Fruit fly (Drosophila melanogaster) whole organism, embryonic: ENCODE results near the gene CG31249.
A peak's percentile ranks its signal among the peaks of the same experiment; 100 is the strongest.

ENCODE experiments used
- Asciz ChIP-seq: fragments of 200-800 bp; sonication (Bioruptor generic); optimal IDR thresholded peaks from 2 replicates; lab custom pipeline; 2017; ENCODE audit warnings: missing biosample characterization, mild to moderate bottlenecking, missing genetic modification characterization, missing genetic modification reagents
- Awh ChIP-seq: fragments of 200-800 bp; sonication (Bioruptor generic); IDR thresholded peaks from 2 replicates; pipeline ENCODE4, ENCODE4 v1.3.6; 2022; ENCODE audit warnings: missing biosample characterization, missing genetic modification characterization
- Bdp1 ChIP-seq: fragments of 200-800 bp; sonication (Bioruptor generic); optimal IDR thresholded peaks from 3 replicates; lab custom pipeline; 2016; ENCODE audit warnings: missing biosample characterization, missing genetic modification characterization
- Bgb ChIP-seq: fragments of 200-800 bp; sonication (Bioruptor generic); IDR thresholded peaks from 2 replicates; pipeline ENCODE4 v1.3.6; 2022; ENCODE audit warnings: missing biosample characterization, missing genetic modification characterization; ENCODE audit not compliant: partially characterized antibody
- CG10147 ChIP-seq: fragments of 200-800 bp; sonication (Bioruptor generic); optimal IDR thresholded peaks from 2 replicates; lab custom pipeline; 2019; ENCODE audit warnings: missing biosample characterization, mild to moderate bottlenecking, missing genetic modification characterization, moderate library complexity
- CG13123 ChIP-seq: fragments of 200-800 bp; sonication (Bioruptor generic); optimal IDR thresholded peaks from 2 replicates; lab custom pipeline; 2016; ENCODE audit warnings: missing biosample characterization, missing genetic modification characterization
- CG14014 ChIP-seq: fragments of 200-800 bp; sonication (Bioruptor generic); IDR thresholded peaks from 2 replicates; pipeline ENCODE4 v1.3.6; 2022; ENCODE audit warnings: missing biosample characterization, missing genetic modification characterization
- CG14050 ChIP-seq: fragments of 200-800 bp; sonication (Bioruptor generic); IDR thresholded peaks from 3 replicates; pipeline ENCODE4 v1.3.6; 2022; ENCODE audit warnings: missing biosample characterization, missing genetic modification characterization
- CG16813 ChIP-seq: fragments of 200-800 bp; sonication (Bioruptor generic); IDR thresholded peaks from 3 replicates; pipeline ENCODE4 v1.3.6; 2022; ENCODE audit warnings: missing biosample characterization, missing genetic modification characterization; ENCODE audit not compliant: partially characterized antibody
- CG18262 ChIP-seq: fragments of 200-800 bp; optimal IDR thresholded peaks from 3 replicates; lab custom pipeline; 2019; ENCODE audit warnings: missing biosample characterization, mild to moderate bottlenecking, missing genetic modification characterization, moderate library complexity
- CG2120 ChIP-seq: fragments of 200-800 bp; sonication (Bioruptor generic); optimal IDR thresholded peaks from 3 replicates; lab custom pipeline; 2016; ENCODE audit warnings: missing biosample characterization, missing genetic modification characterization
- CG2678 ChIP-seq: fragments of 200-800 bp; sonication (Bioruptor generic); optimal IDR thresholded peaks from 3 replicates; lab custom pipeline; 2019; ENCODE audit warnings: missing biosample characterization, mild to moderate bottlenecking, missing genetic modification characterization, moderate library complexity
- CG2712 ChIP-seq: fragments of 200-800 bp; optimal IDR thresholded peaks from 3 replicates; lab custom pipeline; 2019; ENCODE audit warnings: missing biosample characterization, mild to moderate bottlenecking, missing genetic modification characterization, moderate library complexity
- CG30431 ChIP-seq: fragments of 200-800 bp; sonication (Bioruptor generic); optimal IDR thresholded peaks from 2 replicates; lab custom pipeline; 2017; ENCODE audit warnings: missing biosample characterization, missing genetic modification characterization
- CG3163 ChIP-seq: fragments of 200-800 bp; sonication (Bioruptor generic); optimal IDR thresholded peaks from 3 replicates; lab custom pipeline; 2016; ENCODE audit warnings: missing biosample characterization, missing genetic modification characterization
- CG34224 ChIP-seq: fragments of 200-800 bp; sonication (Bioruptor generic); IDR thresholded peaks from 3 replicates; pipeline ENCODE4 v1.3.6; 2022; ENCODE audit warnings: missing biosample characterization, missing genetic modification characterization; ENCODE audit not compliant: partially characterized antibody
- CG6791 ChIP-seq: fragments of 200-800 bp; sonication (Bioruptor generic); IDR thresholded peaks from 3 replicates; pipeline ENCODE4 v1.3.6; 2022; ENCODE audit warnings: missing biosample characterization, missing genetic modification characterization; ENCODE audit not compliant: partially characterized antibody
- CG7372 ChIP-seq: fragments of 200-800 bp; sonication (Bioruptor generic); IDR thresholded peaks from 2 replicates; pipeline ENCODE4 v1.3.6; 2022; ENCODE audit warnings: missing biosample characterization, missing genetic modification characterization
- CG7556 ChIP-seq: fragments of 200-800 bp; sonication (Bioruptor generic); optimal IDR thresholded peaks from 2 replicates; lab custom pipeline; 2017; ENCODE audit warnings: missing biosample characterization, mild to moderate bottlenecking, missing genetic modification characterization
- CG7963 ChIP-seq: fragments of 200-800 bp; sonication (Bioruptor generic); IDR thresholded peaks from 3 replicates; pipeline ENCODE4 v1.3.6; 2022; ENCODE audit warnings: missing biosample characterization, missing genetic modification characterization; ENCODE audit not compliant: partially characterized antibody
- CG7987 ChIP-seq: fragments of 200-800 bp; sonication (Bioruptor generic); optimal IDR thresholded peaks from 2 replicates; lab custom pipeline; 2018; ENCODE audit warnings: missing biosample characterization, mild to moderate bottlenecking, missing genetic modification characterization, moderate library complexity
- CG8359 ChIP-seq: fragments of 200-800 bp; sonication (Bioruptor generic); optimal IDR thresholded peaks from 2 replicates; lab custom pipeline; 2017; ENCODE audit warnings: missing biosample characterization, mild to moderate bottlenecking, missing genetic modification characterization, borderline replicate concordance
- CG8765 ChIP-seq: fragments of 200-800 bp; sonication (Bioruptor generic); IDR thresholded peaks from 2 replicates; pipeline ENCODE4 v1.3.6; 2022; ENCODE audit warnings: missing biosample characterization, missing genetic modification characterization
- CG9609 ChIP-seq: fragments of 200-800 bp; sonication (Bioruptor generic); optimal IDR thresholded peaks from 3 replicates; lab custom pipeline; 2016; ENCODE audit warnings: missing biosample characterization, missing genetic modification characterization
- CrebB ChIP-seq: fragments of 200-800 bp; sonication (Bioruptor generic); optimal IDR thresholded peaks from 3 replicates; lab custom pipeline; 2018; ENCODE audit warnings: missing biosample characterization, mild to moderate bottlenecking, missing genetic modification characterization
- Ets65A ChIP-seq: fragments of 200-800 bp; sonication (Bioruptor generic); peaks from one replicate; lab custom pipeline; 2016; ENCODE audit warnings: missing biosample characterization, missing genetic modification characterization
- H15 ChIP-seq: fragments of 200-800 bp; sonication (Bioruptor generic); IDR thresholded peaks from 3 replicates; pipeline ENCODE4 v1.3.6; 2022; ENCODE audit warnings: missing biosample characterization, missing genetic modification characterization
- HHEX ChIP-seq: fragments of 200-800 bp; sonication (Bioruptor generic); optimal IDR thresholded peaks from 3 replicates; lab custom pipeline; 2017; ENCODE audit warnings: missing biosample characterization, mild to moderate bottlenecking, missing genetic modification characterization, missing genetic modification reagents
- HLH4C ChIP-seq: fragments of 200-800 bp; sonication (Bioruptor generic); IDR thresholded peaks from 3 replicates; pipeline ENCODE4 v1.3.6; 2022; ENCODE audit warnings: missing biosample characterization, missing genetic modification characterization; ENCODE audit not compliant: partially characterized antibody
- HLHmδ ChIP-seq: fragments of 200-800 bp; sonication (Bioruptor generic); optimal IDR thresholded peaks from 2 replicates; lab custom pipeline; 2018; ENCODE audit warnings: missing biosample characterization, mild to moderate bottlenecking, missing genetic modification characterization, moderate library complexity
- Opbp ChIP-seq: fragments of 200-800 bp; sonication (Bioruptor generic); IDR thresholded peaks from 3 replicates; pipeline ENCODE4 v1.3.6; 2022; ENCODE audit warnings: missing biosample characterization, missing genetic modification characterization; ENCODE audit not compliant: partially characterized antibody
- Trl ChIP-seq, 3 experiments: fragments of >200 bp in 2 of 3; fragments of 200-800 bp in 1 of 3; sonication (Bioruptor generic) in 1 of 3; optimal IDR thresholded peaks; 2 replicates in 1 of 3; 3 replicates in 2 of 3; lab custom pipeline; 2016 to 2017; ENCODE audit warnings: missing biosample characterization in 1 of 3, missing genetic modification characterization in 1 of 3
- amos ChIP-seq: fragments of 200-800 bp; sonication (Bioruptor generic); IDR thresholded peaks from 2 replicates; pipeline ENCODE4 v1.3.6; 2022; ENCODE audit warnings: missing biosample characterization, missing genetic modification characterization; ENCODE audit not compliant: partially characterized antibody
- ato ChIP-seq: fragments of 200-800 bp; sonication (Bioruptor generic); IDR thresholded peaks from 2 replicates; pipeline ENCODE4 v1.3.6; 2022; ENCODE audit warnings: missing biosample characterization, missing genetic modification characterization; ENCODE audit not compliant: partially characterized antibody
- br ChIP-seq: fragments of >200 bp; optimal IDR thresholded peaks from 2 replicates; lab custom pipeline; 2017
- chinmo ChIP-seq: fragments of 200-800 bp; sonication (Bioruptor generic); IDR thresholded peaks from 4 replicates; pipeline ENCODE4 v1.3.6; 2022; ENCODE audit warnings: missing biosample characterization, missing genetic modification characterization; ENCODE audit not compliant: partially characterized antibody
- exex ChIP-seq: fragments of 200-800 bp; sonication (Bioruptor generic); optimal IDR thresholded peaks from 4 replicates; lab custom pipeline; 2018; ENCODE audit warnings: missing biosample characterization, mild to moderate bottlenecking, missing genetic modification characterization, moderate library complexity
- fru ChIP-seq: fragments of >200 bp; optimal IDR thresholded peaks from 2 replicates; lab custom pipeline; 2017
- gt ChIP-seq: fragments of 200-800 bp; sonication (Bioruptor generic); IDR thresholded peaks from 2 replicates; pipeline ENCODE4 v1.3.6; 2022; ENCODE audit warnings: missing biosample characterization, missing genetic modification characterization
- h ChIP-seq: fragments of >200 bp; optimal IDR thresholded peaks from 2 replicates; lab custom pipeline; 2017
- lilli ChIP-seq: fragments of 200-800 bp; sonication (Bioruptor generic); optimal IDR thresholded peaks from 3 replicates; lab custom pipeline; 2016; ENCODE audit warnings: missing biosample characterization, missing genetic modification characterization
- nerfin-2 ChIP-seq: fragments of 200-800 bp; sonication (Bioruptor generic); IDR thresholded peaks from 2 replicates; pipeline ENCODE4 v1.3.6; 2022; ENCODE audit warnings: missing biosample characterization, missing genetic modification characterization; ENCODE audit not compliant: partially characterized antibody
- schlank ChIP-seq: fragments of 200-800 bp; sonication (Bioruptor generic); optimal IDR thresholded peaks from 2 replicates; lab custom pipeline; 2018; ENCODE audit warnings: missing biosample characterization, mild to moderate bottlenecking, missing genetic modification characterization
- sens ChIP-seq: fragments of 200-800 bp; sonication (Bioruptor generic); peaks from one replicate; lab custom pipeline; 2016; ENCODE audit warnings: missing biosample characterization, missing genetic modification characterization
- sisA ChIP-seq: fragments of 200-800 bp; sonication (Bioruptor generic); IDR thresholded peaks from 2 replicates; pipeline ENCODE4 v1.3.6; 2022; ENCODE audit warnings: missing biosample characterization, missing genetic modification characterization
- tna ChIP-seq: fragments of 200-800 bp; sonication (Bioruptor generic); IDR thresholded peaks from 2 replicates; pipeline ENCODE4 v1.3.6; 2022; ENCODE audit warnings: missing biosample characterization, missing genetic modification characterization; ENCODE audit not compliant: partially characterized antibody
- wor ChIP-seq: fragments of 200-800 bp; sonication (Bioruptor generic); IDR thresholded peaks from 2 replicates; pipeline ENCODE4 v1.3.6; 2022; ENCODE audit warnings: missing biosample characterization, missing genetic modification characterization

CG31249 gene

dm6 chr3R:17666061-17666796, 20.6 kb downstream of the CG31249 start (continued):
- TF ChIP-seq chinmo (GFP tag; lab: Robert Waterston, UW) (no peak), amos (no peak), Trl (optimal IDR thresholded peaks at IDR 0.05; lab: Kevin White, UChicago) (peak; percentile 69 to 82), Trl (GFP tag; optimal IDR thresholded peaks at IDR 0.05; lab: Kevin White, UChicago) (no peak), CG8765 (GFP tag; lab: Robert Waterston, UW) (no peak), HHEX (GFP tag; lab: Kevin White, UChicago) (no peak), H15 (GFP tag; lab: Robert Waterston, UW) (no peak)

- TF ChIP-seq gt (GFP tag; lab: Robert Waterston, UW) (no peak), Asciz (GFP tag; lab: Kevin White, UChicago) (no peak), CG2712 (no peak), CG7963 (0 out of 3 replicates have a peak, but pooled peaks have one; percentile 17), CG16813 (peak; percentile 47; the same call in 1 of the 3 replicates), tna (GFP tag; lab: Robert Waterston, UW) (no peak), schlank (no peak), CG18262 (tag; lab: Kevin White, UChicago) (no peak), lilli (GFP tag; lab: Kevin White, UChicago) (no peak), h (no peak), CG2120 (GFP tag; lab: Kevin White, UChicago) (no peak), CG9609 (GFP tag; lab: Kevin White, UChicago) (no peak), exex (tag; lab: Kevin White, UChicago) (no peak), sisA (GFP tag; lab: Robert Waterston, UW) (no peak), fru (lab: Kevin White, UChicago) (no peak), CG6791 (GFP tag; lab: Robert Waterston, UW) (peak; percentile 48; the same call in 1 of the 3 replicates), HLH4C (GFP tag; lab: Robert Waterston, UW) (0 out of 3 replicates have a peak, but pooled peaks have one; percentile 48), Bgb (GFP tag; lab: Robert Waterston, UW) (0 out of 2 replicates have a peak, but pooled peaks have one; percentile 18), CG8359 (GFP tag; lab: Kevin White, UChicago) (no peak), Awh (GFP tag; lab: Robert Waterston, UW) (no peak), wor (GFP tag; lab: Robert Waterston, UW) (no peak), CG10147 (no peak), Bdp1 (GFP tag; lab: Kevin White, UChicago) (peak; percentile 89), nerfin-2 (GFP tag; lab: Robert Waterston, UW) (0 out of 2 replicates have a peak, but pooled peaks have one; percentile 27), Opbp (GFP tag; lab: Robert Waterston, UW) (0 out of 3 replicates have a peak, but pooled peaks have one; percentile 13), ato (GFP tag; lab: Robert Waterston, UW) (0 out of 2 replicates have a peak, but pooled peaks have one; percentile 12)
- TF ChIP-seq, all 482 proteins: peak for 9
These were observed 29.9 kb downstream of the CG31249 start for dm6 chr3R:17656923-17657322.

dm6 chr3R:17655040-17655439, 31.8 kb downstream of the CG31249 start:
- TF ChIP-seq sens (GFP tag; lab: Kevin White, UChicago) (peak; percentile 79), CG16813 (no peak), HLHmδ (GFP tag; lab: Kevin White, UChicago) (peak; percentile 88), CG2678 (tag; lab: Kevin White, UChicago) (no peak), CG30431 (GFP tag; lab: Kevin White, UChicago) (no peak), CG7987 (no peak), br (lab: Kevin White, UChicago) (no peak), CG14014 (GFP tag; lab: Robert Waterston, UW) (peak; percentile 24; the same call in 1 of the 2 replicates), CG7372 (no peak), CG34224 (GFP tag; lab: Robert Waterston, UW) (no peak), CG13123 (GFP tag; lab: Kevin White, UChicago) (no peak), CG3163 (GFP tag; lab: Kevin White, UChicago) (no peak), CG7556 (GFP tag; lab: Kevin White, UChicago) (no peak), Ets65A (GFP tag; lab: Kevin White, UChicago) (no peak), CrebB (peak; percentile 44), CG14050 (GFP tag; lab: Robert Waterston, UW) (no peak)
